Worm (Caenorhabditis elegans): ENCODE data around the gene cup-15.

DNA sequence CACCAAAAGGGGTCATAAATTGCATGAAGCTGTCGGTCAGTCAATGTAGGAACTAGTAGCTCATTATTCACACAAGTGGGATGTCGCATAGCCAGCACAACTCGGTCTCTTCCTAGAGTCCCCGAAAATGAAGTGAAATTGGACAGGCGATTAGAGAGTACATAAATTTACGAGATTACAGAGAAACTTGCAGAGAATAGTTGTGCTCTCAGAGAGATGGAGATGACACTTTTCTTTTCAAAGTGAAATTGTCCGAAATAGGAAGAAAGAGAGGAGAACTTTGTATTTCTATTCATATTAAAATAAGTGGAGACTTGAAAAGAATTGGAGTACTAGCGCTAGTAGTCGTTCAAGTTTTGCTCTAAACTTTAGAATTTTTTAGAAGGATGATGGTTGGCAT is 47.2 kb upstream of the cup-15 start:
- no peak for TF ChIP-seq dao-5 (tag; optimal IDR thresholded peaks at IDR 0.05)
- TF ChIP-seq W03F9.2 (tag; optimal IDR thresholded peaks at IDR 0.05), result no peak
- no peak for TF ChIP-seq him-1 (tag; optimal IDR thresholded peaks at IDR 0.05)

Data from whole organism, L4/young adult.